Fruit fly (Drosophila melanogaster) whole organism, pupa: ENCODE measurements around the gene sqh.

Experiments
- CG10348 ChIP-seq: fragments of 200-800 bp; sonication (Bioruptor generic); IDR thresholded peaks from 2 replicates; pipeline ENCODE4 v1.3.6; 2022; ENCODE audit warnings: missing biosample characterization, missing genetic modification characterization
- CG12605 ChIP-seq: fragments of 200-800 bp; sonication (Bioruptor generic); IDR thresholded peaks from 2 replicates; pipeline ENCODE4 v1.3.6; 2022; ENCODE audit warnings: missing biosample characterization, missing genetic modification characterization
- CG13204 ChIP-seq: fragments of 200-800 bp; sonication (Bioruptor generic); optimal IDR thresholded peaks from 2 replicates; lab custom pipeline; 2018; ENCODE audit warnings: missing biosample characterization, mild to moderate bottlenecking, missing genetic modification characterization, moderate library complexity
- CG14655 ChIP-seq: fragments of 200-800 bp; sonication (Bioruptor generic); optimal IDR thresholded peaks from 3 replicates; lab custom pipeline; 2017; ENCODE audit warnings: mild to moderate bottlenecking, missing biosample characterization, missing genetic modification reagents, missing genetic modification characterization
- CG15710 ChIP-seq: fragments of 200-800 bp; sonication (Bioruptor generic); optimal IDR thresholded peaks from 2 replicates; lab custom pipeline; 2018; ENCODE audit warnings: missing biosample characterization, mild to moderate bottlenecking, missing genetic modification characterization, moderate library complexity
- CG17806 ChIP-seq: fragments of 200-800 bp; sonication (Bioruptor generic); optimal IDR thresholded peaks from 2 replicates; lab custom pipeline; 2018; ENCODE audit warnings: missing biosample characterization, mild to moderate bottlenecking, missing genetic modification characterization, moderate library complexity
- CG32121 ChIP-seq: fragments of 200-800 bp; sonication (Bioruptor generic); IDR thresholded peaks from 2 replicates; pipeline ENCODE4 v1.3.6; 2022; ENCODE audit warnings: missing biosample characterization, missing genetic modification characterization
- CG34367 ChIP-seq: fragments of 200-800 bp; sonication (Bioruptor generic); optimal IDR thresholded peaks from 2 replicates; lab custom pipeline; 2018; ENCODE audit warnings: missing biosample characterization, mild to moderate bottlenecking, missing genetic modification characterization
- CG4496 ChIP-seq: fragments of 200-800 bp; sonication (Bioruptor generic); IDR thresholded peaks from 3 replicates; pipeline ENCODE4 v1.3.6; 2022; ENCODE audit warnings: missing biosample characterization, missing genetic modification characterization
- CG8159 ChIP-seq: fragments of 200-800 bp; sonication (Bioruptor generic); optimal IDR thresholded peaks from 3 replicates; lab custom pipeline; 2018; ENCODE audit warnings: missing biosample characterization, mild to moderate bottlenecking, missing genetic modification characterization, moderate library complexity
- CG8301 ChIP-seq: fragments of 200-800 bp; sonication (Bioruptor generic); optimal IDR thresholded peaks from 2 replicates; lab custom pipeline; 2018; ENCODE audit warnings: missing biosample characterization, mild to moderate bottlenecking, missing genetic modification characterization
- CG9948 ChIP-seq: fragments of 200-800 bp; sonication (Bioruptor generic); optimal IDR thresholded peaks from 2 replicates; lab custom pipeline; 2018; ENCODE audit warnings: missing biosample characterization, mild to moderate bottlenecking, missing genetic modification characterization, moderate library complexity
- D1 ChIP-seq: fragments of 200-800 bp; sonication (Bioruptor generic); optimal IDR thresholded peaks from 2 replicates; lab custom pipeline; 2018; ENCODE audit warnings: missing biosample characterization, mild to moderate bottlenecking, missing genetic modification characterization, moderate library complexity
- EcR ChIP-seq: fragments of 200-800 bp; sonication (Bioruptor generic); optimal IDR thresholded peaks from 3 replicates; lab custom pipeline; 2019; ENCODE audit warnings: missing biosample characterization, missing genetic modification characterization, mild to moderate bottlenecking, moderate library complexity, missing genetic modification reagents
- Ets98B ChIP-seq: fragments of 200-800 bp; sonication (Bioruptor generic); IDR thresholded peaks from 2 replicates; pipeline ENCODE4 v1.3.6; 2022; ENCODE audit warnings: missing biosample characterization, missing genetic modification characterization
- Pif1A ChIP-seq: fragments of 200-800 bp; sonication (Bioruptor generic); optimal IDR thresholded peaks from 3 replicates; lab custom pipeline; 2016; ENCODE audit warnings: missing biosample characterization, missing genetic modification characterization
- Pif1B ChIP-seq: fragments of 200-800 bp; sonication (Bioruptor generic); optimal IDR thresholded peaks from 3 replicates; lab custom pipeline; 2016; ENCODE audit warnings: missing biosample characterization, missing genetic modification characterization
- Snoo ChIP-seq: fragments of 200-800 bp; sonication (Bioruptor generic); optimal IDR thresholded peaks from 3 replicates; lab custom pipeline; 2017; ENCODE audit warnings: missing biosample characterization, mild to moderate bottlenecking, missing genetic modification characterization, inconsistent platforms
- fd96Ca ChIP-seq: fragments of 200-800 bp; sonication (Bioruptor generic); IDR thresholded peaks from 3 replicates; pipeline ENCODE4 v1.3.6; 2022; ENCODE audit warnings: missing biosample characterization, missing genetic modification characterization
- gl ChIP-seq: fragments of 200-800 bp; sonication (Bioruptor generic); optimal IDR thresholded peaks from 2 replicates; lab custom pipeline; 2018; ENCODE audit warnings: missing biosample characterization, mild to moderate bottlenecking, missing genetic modification characterization
- rn ChIP-seq: fragments of 200-800 bp; sonication (Bioruptor generic); IDR thresholded peaks from 2 replicates; pipeline ENCODE4 v1.3.6; 2022; ENCODE audit warnings: missing biosample characterization, missing genetic modification characterization

Gene sqh

DNA sequence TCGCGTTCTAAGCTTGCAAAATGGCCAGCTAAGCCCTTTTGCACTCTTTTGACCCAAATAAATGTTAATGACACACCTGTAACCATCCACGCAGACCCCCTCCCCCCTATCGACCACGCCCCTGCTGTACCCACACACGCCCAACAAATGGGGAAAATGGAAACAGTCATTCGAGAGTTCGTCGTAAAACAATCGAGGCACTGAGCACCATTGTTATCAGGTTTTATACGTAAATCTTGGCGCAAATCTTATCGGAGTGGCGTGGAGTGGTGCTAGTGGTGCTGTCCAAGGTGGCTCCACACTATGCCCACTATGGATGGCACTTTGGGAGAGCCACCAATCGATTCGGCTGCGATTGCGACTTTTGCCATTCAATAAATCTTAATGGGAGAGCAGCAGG is 39.5 kb upstream of the sqh start:
- TF ChIP-seq CG9948 (no peak), CG15710 (tag; lab: Kevin White, UChicago) (no peak), CG13204 (GFP tag; lab: Kevin White, UChicago) (no peak)

DNA sequence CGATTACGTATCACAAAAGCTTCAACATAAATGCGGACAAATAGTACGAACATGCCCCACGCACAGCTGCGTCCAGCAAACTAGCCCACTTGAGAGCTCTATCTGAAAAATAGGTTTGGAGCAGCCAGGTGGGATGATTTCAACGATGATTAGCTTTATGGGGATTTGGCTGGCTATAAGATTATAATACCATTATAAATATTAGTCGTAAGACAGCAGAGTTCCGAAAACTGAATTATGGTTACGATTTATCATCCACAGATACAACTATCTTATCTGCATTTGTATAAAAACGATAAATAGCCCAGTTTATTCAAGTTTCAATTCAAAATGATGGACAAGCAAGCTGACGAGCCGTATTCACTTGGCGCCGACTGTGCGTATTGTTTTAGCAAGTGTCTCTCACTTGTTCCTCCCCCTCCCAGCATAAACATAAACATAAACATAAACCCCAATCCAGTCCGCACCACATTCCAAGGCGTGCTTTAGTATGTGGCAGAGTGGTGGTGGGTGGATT is 38.7 kb upstream of the sqh start:
- TF ChIP-seq Pif1B (no peak), Snoo (no peak), D1 (tag; lab: Kevin White, UChicago) (no peak), Ets98B (GFP tag; lab: Robert Waterston, UW) (peak; percentile 25; the same call in 1 of the 2 replicates), rn (GFP tag; lab: Robert Waterston, UW) (0 out of 2 replicates have a peak, but pooled peaks have one; percentile 15), EcR (GFP tag; lab: Kevin White, UChicago) (no peak), CG9948 (peak; percentile 39), CG32121 (GFP tag; lab: Robert Waterston, UW) (peak; percentile 69), CG34367 (tag; lab: Kevin White, UChicago) (peak; percentile 16), CG4496 (GFP tag; lab: Robert Waterston, UW) (no peak), CG17806 (tag; lab: Kevin White, UChicago) (peak; percentile 21), CG8301 (peak; percentile 57), CG14655 (GFP tag; lab: Kevin White, UChicago) (no peak), CG10348 (no peak), Pif1A (peak; percentile 14), CG8159 (tag; lab: Kevin White, UChicago) (peak; percentile 32), gl (tag; lab: Kevin White, UChicago) (no peak), CG12605 (no peak), CG15710 (tag; lab: Kevin White, UChicago) (peak; percentile 32), CG13204 (GFP tag; lab: Kevin White, UChicago) (no peak), fd96Ca (GFP tag; lab: Robert Waterston, UW) (0 out of 3 replicates have a peak, but pooled peaks have one; percentile 48)

dm6 chrX:6260900-6261299 is 36.0 kb upstream of the sqh start, which contains the start of gene Josd:
Josd (plus strand) TSS chrX:6261169.
- TF ChIP-seq CG34367 (tag; lab: Kevin White, UChicago) (no peak), D1 (tag; lab: Kevin White, UChicago) (no peak), EcR (GFP tag; lab: Kevin White, UChicago) (no peak), Pif1B (no peak), CG12605 (no peak), CG8159 (tag; lab: Kevin White, UChicago) (no peak), CG8301 (no peak), CG32121 (GFP tag; lab: Robert Waterston, UW) (no peak), Pif1A (no peak), CG4496 (GFP tag; lab: Robert Waterston, UW) (no peak), rn (GFP tag; lab: Robert Waterston, UW) (no peak), CG17806 (tag; lab: Kevin White, UChicago) (no peak)

DNA sequence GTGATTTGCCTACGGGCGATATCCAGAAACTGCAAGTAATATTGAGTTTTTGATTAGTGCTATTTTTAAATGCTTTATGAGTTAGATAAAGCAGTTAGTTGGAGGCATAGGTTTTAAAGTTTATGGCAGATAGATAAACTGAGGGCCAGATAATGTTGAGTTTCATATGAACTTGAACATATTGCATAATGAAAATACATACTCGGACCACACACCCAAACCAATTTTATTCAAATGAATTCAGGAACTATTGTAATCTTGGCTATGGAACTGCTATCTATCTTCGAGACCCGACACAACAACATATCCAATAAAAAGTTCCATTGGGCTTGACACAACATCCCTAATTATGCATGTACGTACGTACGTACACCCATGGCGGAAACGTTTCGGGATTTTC is 34.8 kb upstream of the sqh start:
- TF ChIP-seq Snoo = no peak
- no peak for TF ChIP-seq CG13204 (GFP tag; lab: Kevin White, UChicago)
- TF ChIP-seq Pif1B = no peak
- TF ChIP-seq Pif1A = no peak
- TF ChIP-seq D1 (tag; lab: Kevin White, UChicago) = no peak
- TF ChIP-seq CG4496 (GFP tag; lab: Robert Waterston, UW) = no peak
- no peak for TF ChIP-seq CG17806 (tag; lab: Kevin White, UChicago)
- TF ChIP-seq gl (tag; lab: Kevin White, UChicago) = no peak
- no peak for TF ChIP-seq CG8159 (tag; lab: Kevin White, UChicago)
- no peak for TF ChIP-seq CG8301
- no peak for TF ChIP-seq CG32121 (GFP tag; lab: Robert Waterston, UW)
- TF ChIP-seq CG14655 (GFP tag; lab: Kevin White, UChicago) = no peak
- no peak for TF ChIP-seq CG34367 (tag; lab: Kevin White, UChicago)
- TF ChIP-seq CG12605 = no peak
- TF ChIP-seq, all 21 proteins: peak for 0

DNA sequence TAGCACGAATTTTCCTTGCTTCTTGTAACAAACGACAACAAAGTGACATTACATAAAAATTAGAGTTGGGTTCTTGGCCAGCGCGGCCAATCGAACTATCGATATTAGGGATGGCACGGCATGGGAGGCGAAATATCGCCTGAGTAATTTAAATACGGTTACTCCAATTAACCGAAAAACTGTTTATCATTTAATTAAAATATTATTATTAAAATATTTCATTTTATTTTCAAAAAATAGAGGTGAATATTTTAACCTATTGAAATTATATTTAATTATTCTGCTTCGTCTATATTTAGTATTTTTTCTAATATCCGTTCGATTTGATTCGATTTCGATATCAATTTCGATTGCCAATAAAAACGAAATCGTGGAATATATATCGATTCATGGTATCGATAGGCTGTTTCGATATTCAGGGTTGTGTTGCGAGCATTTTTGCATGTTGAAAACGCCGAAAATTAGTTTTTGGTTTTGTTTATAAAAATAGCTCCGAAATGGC is 30.5 kb upstream of the sqh start, which contains the start of the genes Rbcn-3A and Spx:
Gene Rbcn-3A, minus strand, starts transcription at position 74 of the 502 bp plus-strand sequence.
Gene Spx, plus strand, starts transcription at position 409 of the 502 bp plus-strand sequence.
- TF ChIP-seq Pif1B (peak; percentile 6), EcR (GFP tag; lab: Kevin White, UChicago) (no peak), CG15710 (tag; lab: Kevin White, UChicago) (peak; percentile 11)

DNA sequence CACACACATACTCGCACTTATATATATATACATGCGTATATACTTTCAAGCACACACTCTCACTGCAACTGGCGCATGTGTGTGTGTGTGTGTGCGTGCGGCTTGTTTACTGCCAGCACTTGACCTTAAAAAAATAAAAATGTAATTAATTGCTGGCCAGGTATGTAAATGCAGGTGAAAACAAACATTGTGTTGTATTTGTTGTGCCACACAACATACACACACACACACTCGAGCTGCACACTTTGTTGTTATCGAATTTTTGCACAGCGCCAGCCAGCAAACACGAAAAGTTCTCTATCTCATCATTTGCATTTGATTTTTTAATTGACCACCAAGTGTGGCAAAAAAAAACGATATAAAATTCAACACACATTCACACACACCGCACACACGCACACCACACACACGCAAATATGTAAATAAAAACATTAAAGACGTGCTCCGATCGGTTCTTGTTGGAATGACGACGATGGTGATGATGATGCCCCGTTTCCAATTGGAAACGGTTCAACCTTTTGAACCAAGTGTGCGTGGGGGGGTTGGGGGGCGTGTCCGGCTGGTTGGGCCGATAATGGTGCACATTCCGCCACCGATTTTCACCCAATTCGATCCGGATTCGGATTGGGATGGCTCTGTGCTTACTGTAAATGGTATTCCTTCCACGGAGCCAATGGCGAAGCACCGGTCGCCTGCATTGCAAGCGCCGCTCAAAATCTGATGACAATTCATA is 29.8 kb upstream of the sqh start:
- TF ChIP-seq Pif1A (no peak), rn (GFP tag; lab: Robert Waterston, UW) (no peak), Ets98B (GFP tag; lab: Robert Waterston, UW) (no peak), fd96Ca (GFP tag; lab: Robert Waterston, UW) (0 out of 3 replicates have a peak, but pooled peaks have one; percentile 29), CG4496 (GFP tag; lab: Robert Waterston, UW) (0 out of 3 replicates have a peak, but pooled peaks have one; percentile 34), CG9948 (no peak), CG12605 (no peak), Snoo (no peak)
